Fruit fly (Drosophila melanogaster): ENCODE results near the gene Aplip1.

Gene Aplip1

DNA sequence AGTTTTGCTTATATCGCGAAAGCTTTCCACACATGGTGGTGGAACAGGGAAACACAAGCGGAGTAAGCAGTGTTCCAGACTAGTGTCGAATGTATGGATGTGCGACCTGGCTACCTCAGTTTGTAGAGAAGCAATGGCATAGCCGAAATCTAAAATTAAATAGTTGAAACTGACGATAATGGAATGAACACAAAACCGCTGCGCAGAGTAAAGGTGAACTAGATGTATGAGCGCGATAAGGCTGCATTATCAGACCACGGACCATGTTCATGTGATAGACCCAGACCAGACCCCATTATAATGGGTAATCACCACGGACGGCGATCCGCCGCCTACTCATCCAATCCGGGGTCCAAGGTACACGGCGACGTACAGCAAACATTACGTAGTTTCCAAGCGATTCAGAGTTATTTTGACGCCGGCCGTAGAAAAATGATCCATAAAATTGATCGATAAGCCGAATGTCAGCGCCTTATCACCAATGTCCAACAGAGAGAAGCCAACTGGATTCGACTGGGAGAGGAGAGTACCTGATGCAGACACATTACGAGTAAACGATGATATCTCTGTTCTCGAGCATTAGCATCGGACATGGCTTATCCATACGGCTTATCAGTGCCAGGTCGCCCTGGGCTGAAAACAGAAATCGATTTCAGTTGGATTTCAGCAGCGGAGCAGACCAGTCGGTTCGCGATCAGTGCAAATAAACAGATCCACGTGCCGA is 7.0 kb upstream of the Aplip1 start, which contains the start of gene CG13912 (continued):
- peak; percentile 90 for TF ChIP-seq CG10543 (GFP tag; optimal IDR thresholded peaks at IDR 0.05)
- TF ChIP-seq CG15601 (tag; optimal IDR thresholded peaks at IDR 0.05) = peak; percentile 96
- TF ChIP-seq pnt (GFP tag; optimal IDR thresholded peaks at IDR 0.05) = no peak
- peak; percentile 60 for TF ChIP-seq CG17802 (tag; optimal IDR thresholded peaks at IDR 0.05)
- TF ChIP-seq Med (GFP tag) = peak; percentile 89
- no peak for TF ChIP-seq CG8944 (GFP tag; optimal IDR thresholded peaks at IDR 0.05)
- peak; percentile 86 for TF ChIP-seq CG9437 (GFP tag; optimal IDR thresholded peaks at IDR 0.05)
- TF ChIP-seq kay (GFP tag; optimal IDR thresholded peaks at IDR 0.05) = peak; percentile 44
- TF ChIP-seq CG2875 (GFP tag; optimal IDR thresholded peaks at IDR 0.05) = no peak
- TF ChIP-seq her (GFP tag; optimal IDR thresholded peaks at IDR 0.05) = no peak
- no peak for TF ChIP-seq CG30403 (GFP tag; optimal IDR thresholded peaks at IDR 0.05)
- TF ChIP-seq zfh2 (GFP tag; optimal IDR thresholded peaks at IDR 0.05) = no peak
- TF ChIP-seq knrl (GFP tag; IDR thresholded peaks at IDR 0.05; ENCODE audit: partially characterized antibody) = peak; percentile 45; the same call in 1 of the 3 replicates
- peak; percentile 64 for TF ChIP-seq kni (GFP tag; optimal IDR thresholded peaks at IDR 0.05)
- peak; percentile 24 for TF ChIP-seq CG5180 (GFP tag; optimal IDR thresholded peaks at IDR 0.05)
- no peak for TF ChIP-seq Spps (tag; optimal IDR thresholded peaks at IDR 0.05)
- peak; percentile 33 for TF ChIP-seq CG13296 (GFP tag; optimal IDR thresholded peaks at IDR 0.05)
- TF ChIP-seq lola (GFP tag; optimal IDR thresholded peaks at IDR 0.05) = no peak
- TF ChIP-seq wor (GFP tag; IDR thresholded peaks at IDR 0.05) = no peak
- TF ChIP-seq CG11085 (GFP tag; IDR thresholded peaks at IDR 0.05) = no peak
- peak; percentile 84; the same call in 3 of the 4 replicates for TF ChIP-seq chinmo (GFP tag; IDR thresholded peaks at IDR 0.05; ENCODE audit: partially characterized antibody)
- 0 out of 2 replicates have a peak, but pooled peaks have one; percentile 6 for TF ChIP-seq CG14441 (GFP tag; IDR thresholded peaks at IDR 0.05)
- peak; percentile 61 for TF ChIP-seq kah (GFP tag; optimal IDR thresholded peaks at IDR 0.05)
- TF ChIP-seq Hr39 (optimal IDR thresholded peaks at IDR 0.05) = no peak
- peak; percentile 46 for TF ChIP-seq Hmr (GFP tag; optimal IDR thresholded peaks at IDR 0.05)
- TF ChIP-seq sob (GFP tag; IDR thresholded peaks at IDR 0.05) = peak; percentile 24; the same call in 1 of the 2 replicates
- peak; percentile 13 for TF ChIP-seq CG1603 (tag; optimal IDR thresholded peaks at IDR 0.05)
- peak; percentile 48; the same call in 1 of the 2 replicates for TF ChIP-seq amos (GFP tag; IDR thresholded peaks at IDR 0.05; ENCODE audit: partially characterized antibody)
- TF ChIP-seq crol (GFP tag; IDR thresholded peaks at IDR 0.05) = no peak
- TF ChIP-seq shn (GFP tag; optimal IDR thresholded peaks at IDR 0.05) = peak; percentile 37
- TF ChIP-seq CG12659 (GFP tag; optimal IDR thresholded peaks at IDR 0.05) = peak; percentile 14
- TF ChIP-seq CG12071 (GFP tag; optimal IDR thresholded peaks at IDR 0.05) = no peak
- no peak for TF ChIP-seq CG11695 (GFP tag; IDR thresholded peaks at IDR 0.05)
- no peak for TF ChIP-seq ems (GFP tag; optimal IDR thresholded peaks at IDR 0.05)
- no peak for TF ChIP-seq Stat92E (GFP tag; optimal IDR thresholded peaks at IDR 0.05)
- TF ChIP-seq vnd (GFP tag; IDR thresholded peaks at IDR 0.05; ENCODE audit: partially characterized antibody) = no peak
- no peak for TF ChIP-seq hb (GFP tag; IDR thresholded peaks at IDR 0.05; ENCODE audit: partially characterized antibody)
- no peak for TF ChIP-seq CG11696 (GFP tag; IDR thresholded peaks at IDR 0.05)
- peak in 1 of 2 experiments; percentile 88 for TF ChIP-seq Pdp1 (GFP tag; optimal IDR thresholded peaks at IDR 0.05)
- TF ChIP-seq CG15011 (GFP tag; optimal IDR thresholded peaks at IDR 0.05) = no peak
- TF ChIP-seq CG8290 (GFP tag; optimal IDR thresholded peaks at IDR 0.05) = no peak
- peak in 1 of 2 experiments; percentile 85 for TF ChIP-seq CG8290 (tag; optimal IDR thresholded peaks at IDR 0.05)
- TF ChIP-seq Mrtf (GFP tag; IDR thresholded peaks at IDR 0.05) = no peak
- peak; percentile 96 for TF ChIP-seq sd (tag; optimal IDR thresholded peaks at IDR 0.05)
- TF ChIP-seq CG31365 (tag; optimal IDR thresholded peaks at IDR 0.05) = peak; percentile 76
- no peak for TF ChIP-seq esg (GFP tag; conservative IDR thresholded peaks at IDR 0.05)
- peak; percentile 12; the same call in 1 of the 2 replicates for TF ChIP-seq Rfx (GFP tag; IDR thresholded peaks at IDR 0.05)
- peak; percentile 49 for TF ChIP-seq GATAe (GFP tag; conservative IDR thresholded peaks at IDR 0.05)
- peak; percentile 34 for TF ChIP-seq gro (GFP tag; optimal IDR thresholded peaks at IDR 0.05)

Measured in whole organism, embryonic.